Fruit fly (Drosophila melanogaster) whole organism, pupa: Measurements from ENCODE around the gene Agpat4.

ENCODE experiments used
- CG10348 ChIP-seq: fragments of 200-800 bp; sonication (Bioruptor generic); IDR thresholded peaks from 2 replicates; pipeline ENCODE4 v1.3.6; 2022; ENCODE audit warnings: missing biosample characterization, missing genetic modification characterization
- CG12605 ChIP-seq: fragments of 200-800 bp; sonication (Bioruptor generic); IDR thresholded peaks from 2 replicates; pipeline ENCODE4 v1.3.6; 2022; ENCODE audit warnings: missing biosample characterization, missing genetic modification characterization
- CG13204 ChIP-seq: fragments of 200-800 bp; sonication (Bioruptor generic); optimal IDR thresholded peaks from 2 replicates; lab custom pipeline; 2018; ENCODE audit warnings: missing biosample characterization, mild to moderate bottlenecking, missing genetic modification characterization, moderate library complexity
- CG14655 ChIP-seq: fragments of 200-800 bp; sonication (Bioruptor generic); optimal IDR thresholded peaks from 3 replicates; lab custom pipeline; 2017; ENCODE audit warnings: mild to moderate bottlenecking, missing biosample characterization, missing genetic modification reagents, missing genetic modification characterization
- CG15710 ChIP-seq: fragments of 200-800 bp; sonication (Bioruptor generic); optimal IDR thresholded peaks from 2 replicates; lab custom pipeline; 2018; ENCODE audit warnings: missing biosample characterization, mild to moderate bottlenecking, missing genetic modification characterization, moderate library complexity
- CG17806 ChIP-seq: fragments of 200-800 bp; sonication (Bioruptor generic); optimal IDR thresholded peaks from 2 replicates; lab custom pipeline; 2018; ENCODE audit warnings: missing biosample characterization, mild to moderate bottlenecking, missing genetic modification characterization, moderate library complexity
- CG32121 ChIP-seq: fragments of 200-800 bp; sonication (Bioruptor generic); IDR thresholded peaks from 2 replicates; pipeline ENCODE4 v1.3.6; 2022; ENCODE audit warnings: missing biosample characterization, missing genetic modification characterization
- CG34367 ChIP-seq: fragments of 200-800 bp; sonication (Bioruptor generic); optimal IDR thresholded peaks from 2 replicates; lab custom pipeline; 2018; ENCODE audit warnings: missing biosample characterization, mild to moderate bottlenecking, missing genetic modification characterization
- CG4496 ChIP-seq: fragments of 200-800 bp; sonication (Bioruptor generic); IDR thresholded peaks from 3 replicates; pipeline ENCODE4 v1.3.6; 2022; ENCODE audit warnings: missing biosample characterization, missing genetic modification characterization
- CG8159 ChIP-seq: fragments of 200-800 bp; sonication (Bioruptor generic); optimal IDR thresholded peaks from 3 replicates; lab custom pipeline; 2018; ENCODE audit warnings: missing biosample characterization, mild to moderate bottlenecking, missing genetic modification characterization, moderate library complexity
- CG8301 ChIP-seq: fragments of 200-800 bp; sonication (Bioruptor generic); optimal IDR thresholded peaks from 2 replicates; lab custom pipeline; 2018; ENCODE audit warnings: missing biosample characterization, mild to moderate bottlenecking, missing genetic modification characterization
- CG9948 ChIP-seq: fragments of 200-800 bp; sonication (Bioruptor generic); optimal IDR thresholded peaks from 2 replicates; lab custom pipeline; 2018; ENCODE audit warnings: missing biosample characterization, mild to moderate bottlenecking, missing genetic modification characterization, moderate library complexity
- D1 ChIP-seq: fragments of 200-800 bp; sonication (Bioruptor generic); optimal IDR thresholded peaks from 2 replicates; lab custom pipeline; 2018; ENCODE audit warnings: missing biosample characterization, mild to moderate bottlenecking, missing genetic modification characterization, moderate library complexity
- EcR ChIP-seq: fragments of 200-800 bp; sonication (Bioruptor generic); optimal IDR thresholded peaks from 3 replicates; lab custom pipeline; 2019; ENCODE audit warnings: missing biosample characterization, missing genetic modification characterization, mild to moderate bottlenecking, moderate library complexity, missing genetic modification reagents
- Ets98B ChIP-seq: fragments of 200-800 bp; sonication (Bioruptor generic); IDR thresholded peaks from 2 replicates; pipeline ENCODE4 v1.3.6; 2022; ENCODE audit warnings: missing biosample characterization, missing genetic modification characterization
- Pif1A ChIP-seq: fragments of 200-800 bp; sonication (Bioruptor generic); optimal IDR thresholded peaks from 3 replicates; lab custom pipeline; 2016; ENCODE audit warnings: missing biosample characterization, missing genetic modification characterization
- Pif1B ChIP-seq: fragments of 200-800 bp; sonication (Bioruptor generic); optimal IDR thresholded peaks from 3 replicates; lab custom pipeline; 2016; ENCODE audit warnings: missing biosample characterization, missing genetic modification characterization
- Snoo ChIP-seq: fragments of 200-800 bp; sonication (Bioruptor generic); optimal IDR thresholded peaks from 3 replicates; lab custom pipeline; 2017; ENCODE audit warnings: missing biosample characterization, mild to moderate bottlenecking, missing genetic modification characterization, inconsistent platforms
- fd96Ca ChIP-seq: fragments of 200-800 bp; sonication (Bioruptor generic); IDR thresholded peaks from 3 replicates; pipeline ENCODE4 v1.3.6; 2022; ENCODE audit warnings: missing biosample characterization, missing genetic modification characterization
- gl ChIP-seq: fragments of 200-800 bp; sonication (Bioruptor generic); optimal IDR thresholded peaks from 2 replicates; lab custom pipeline; 2018; ENCODE audit warnings: missing biosample characterization, mild to moderate bottlenecking, missing genetic modification characterization
- rn ChIP-seq: fragments of 200-800 bp; sonication (Bioruptor generic); IDR thresholded peaks from 2 replicates; pipeline ENCODE4 v1.3.6; 2022; ENCODE audit warnings: missing biosample characterization, missing genetic modification characterization

Agpat4 gene

DNA sequence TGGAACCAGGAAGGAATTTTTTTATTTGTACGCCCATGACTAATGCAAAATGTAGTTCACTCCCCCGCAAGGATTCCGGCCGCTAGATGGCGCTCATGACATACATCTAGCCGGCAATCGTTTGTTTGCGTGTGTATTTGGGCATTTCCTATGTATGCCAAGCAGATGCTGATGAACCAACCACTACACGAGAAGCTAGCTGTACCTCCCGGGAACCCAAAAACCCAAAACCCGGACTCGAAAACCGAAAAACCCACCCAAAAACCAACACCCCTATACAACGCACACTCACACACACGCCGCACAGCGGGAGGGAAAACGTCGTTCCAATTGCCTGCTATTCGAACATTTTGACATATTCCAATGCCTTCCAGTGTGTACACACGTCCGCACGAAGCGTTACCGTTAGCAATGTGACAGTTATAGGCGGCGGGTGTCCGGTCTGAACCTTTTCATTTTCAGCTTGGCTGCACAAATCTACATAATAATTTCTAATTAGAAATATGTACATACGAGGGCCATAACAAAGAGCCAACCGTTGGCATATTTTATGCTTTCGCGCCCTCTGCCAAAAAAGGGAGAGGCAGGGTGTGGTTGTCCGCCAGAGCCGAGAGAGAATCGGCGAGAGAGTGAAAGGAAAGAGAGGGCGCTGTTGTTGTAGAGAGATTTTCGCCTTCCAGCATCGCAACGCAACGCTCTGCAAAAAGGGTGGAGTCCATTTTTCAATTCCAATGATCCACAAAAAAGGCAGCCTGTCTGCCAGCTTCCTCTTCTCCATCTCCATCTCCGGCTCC, 26.6 kb upstream of the Agpat4 start:
- TF ChIP-seq Pif1B, result no peak
- TF ChIP-seq Pif1A (GFP tag; lab: Kevin White, UChicago), result no peak
- TF ChIP-seq CG10348, result no peak
- TF ChIP-seq CG34367 (tag; lab: Kevin White, UChicago), result no peak
- TF ChIP-seq EcR (GFP tag; lab: Kevin White, UChicago), result no peak
- TF ChIP-seq rn (GFP tag; lab: Robert Waterston, UW), result no peak
- TF ChIP-seq fd96Ca (GFP tag; lab: Robert Waterston, UW), result no peak

DNA sequence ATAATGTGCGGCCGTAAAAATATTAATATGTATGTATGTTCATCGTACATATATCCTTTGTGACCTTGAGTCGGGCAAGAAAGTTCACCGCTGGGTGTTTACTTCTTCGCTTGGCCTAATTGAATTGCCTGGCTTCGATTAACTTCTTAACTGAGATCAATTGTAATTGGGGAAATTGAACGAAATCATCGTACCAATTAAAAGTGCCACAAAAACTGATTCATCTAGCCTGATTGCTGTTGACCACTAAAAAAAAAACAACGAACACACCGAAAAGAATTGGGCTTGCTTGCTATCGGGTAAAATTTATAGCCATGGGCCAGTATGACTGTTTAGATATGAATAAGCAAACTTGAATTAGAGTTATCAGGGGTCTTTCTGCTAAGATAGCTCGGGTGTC, 20.9 kb upstream of the Agpat4 start:
- TF ChIP-seq CG10348, result no peak
- no peak for TF ChIP-seq fd96Ca (GFP tag; lab: Robert Waterston, UW)
- TF ChIP-seq CG34367 (tag; lab: Kevin White, UChicago), result no peak
- no peak for TF ChIP-seq rn (GFP tag; lab: Robert Waterston, UW)
- no peak for TF ChIP-seq Snoo (tag; lab: Kevin White, UChicago)
- TF ChIP-seq CG14655 (GFP tag; lab: Kevin White, UChicago), result no peak
- no peak for TF ChIP-seq CG8301
- no peak for TF ChIP-seq Pif1A (GFP tag; lab: Kevin White, UChicago)
- TF ChIP-seq CG12605, result no peak
- TF ChIP-seq CG32121 (GFP tag; lab: Robert Waterston, UW), result no peak
- no peak for TF ChIP-seq CG8159 (tag; lab: Kevin White, UChicago)
- no peak for TF ChIP-seq Ets98B (GFP tag; lab: Robert Waterston, UW)
- no peak for TF ChIP-seq CG9948 (tag; lab: Kevin White, UChicago)
- TF ChIP-seq Pif1B, result no peak
- no peak for TF ChIP-seq D1 (tag; lab: Kevin White, UChicago)
- TF ChIP-seq CG17806 (tag; lab: Kevin White, UChicago), result no peak
- no peak for TF ChIP-seq CG13204 (GFP tag; lab: Kevin White, UChicago)
- TF ChIP-seq CG4496 (GFP tag; lab: Robert Waterston, UW), result no peak
- TF ChIP-seq CG15710 (tag; lab: Kevin White, UChicago), result no peak
- TF ChIP-seq gl (tag; lab: Kevin White, UChicago), result no peak

dm6 chr3L:16400175-16400574, 18.8 kb upstream of the Agpat4 start, which contains the start of gene CG44836:
Gene CG44836, minus strand, starts transcription at chr3L:16400275.
- TF ChIP-seq CG14655 (GFP tag; lab: Kevin White, UChicago) (no peak), rn (GFP tag; lab: Robert Waterston, UW) (no peak), CG10348 (no peak), CG34367 (tag; lab: Kevin White, UChicago) (no peak), Snoo (tag; lab: Kevin White, UChicago) (no peak), CG9948 (tag; lab: Kevin White, UChicago) (no peak), gl (tag; lab: Kevin White, UChicago) (no peak), Ets98B (GFP tag; lab: Robert Waterston, UW) (no peak), CG4496 (GFP tag; lab: Robert Waterston, UW) (no peak), CG8159 (tag; lab: Kevin White, UChicago) (no peak), CG13204 (GFP tag; lab: Kevin White, UChicago) (no peak), CG12605 (no peak)
- TF ChIP-seq, all 21 proteins: peak for 0

DNA sequence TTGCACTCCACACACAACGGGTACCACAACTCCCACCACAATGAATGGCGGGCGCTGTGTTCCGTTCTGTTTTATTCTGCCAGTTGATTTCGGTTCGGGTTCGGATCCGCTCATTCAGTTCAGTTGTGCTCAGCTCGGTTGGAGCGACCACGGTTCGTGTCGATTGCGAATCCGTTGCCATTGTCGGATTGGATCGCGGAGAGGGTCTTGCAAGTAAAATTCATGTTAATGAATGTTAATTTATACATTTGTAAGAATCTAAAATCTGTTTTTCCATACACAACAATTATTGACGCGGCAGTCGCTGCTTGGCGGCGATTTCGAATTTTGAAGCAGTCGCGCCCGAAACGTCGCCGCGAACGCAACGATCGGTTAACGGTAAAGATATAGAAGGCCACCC, 13.1 kb upstream of the Agpat4 start, which contains the start of gene Gagr:
Gagr (plus strand) TSS at position 81 of the 400 bp plus-strand sequence.
- TF ChIP-seq Pif1A (GFP tag; lab: Kevin White, UChicago), result no peak

DNA sequence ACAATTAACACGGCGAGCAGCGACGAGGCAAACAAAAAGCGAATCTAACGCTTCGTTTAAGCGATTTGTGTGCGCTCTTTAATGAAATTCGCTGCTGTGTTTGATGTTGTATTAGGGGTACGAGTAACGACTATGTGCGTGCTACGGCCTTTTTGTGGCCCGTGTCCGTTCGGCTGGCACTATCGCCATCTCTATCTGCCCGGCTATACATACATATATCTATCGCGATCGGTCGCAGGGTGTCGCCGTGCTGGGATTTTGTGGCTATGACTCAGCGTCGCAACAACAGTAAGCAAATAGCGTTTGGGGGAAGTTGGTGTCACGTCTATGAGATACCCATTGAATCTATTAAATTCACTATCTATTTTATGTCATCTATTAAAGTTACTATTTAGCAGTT, 12.3 kb upstream of the Agpat4 start:
- TF ChIP-seq Pif1A (GFP tag; lab: Kevin White, UChicago), result no peak
- TF ChIP-seq fd96Ca (GFP tag; lab: Robert Waterston, UW), result no peak
- TF ChIP-seq CG15710 (tag; lab: Kevin White, UChicago), result no peak
- no peak for TF ChIP-seq CG13204 (GFP tag; lab: Kevin White, UChicago)
- TF ChIP-seq CG32121 (GFP tag; lab: Robert Waterston, UW), result no peak
- TF ChIP-seq CG10348, result no peak
- TF ChIP-seq CG8301, result no peak
- no peak for TF ChIP-seq gl (tag; lab: Kevin White, UChicago)
- no peak for TF ChIP-seq Ets98B (GFP tag; lab: Robert Waterston, UW)
- no peak for TF ChIP-seq CG34367 (tag; lab: Kevin White, UChicago)
- TF ChIP-seq Pif1B, result no peak
- TF ChIP-seq CG12605, result no peak

DNA sequence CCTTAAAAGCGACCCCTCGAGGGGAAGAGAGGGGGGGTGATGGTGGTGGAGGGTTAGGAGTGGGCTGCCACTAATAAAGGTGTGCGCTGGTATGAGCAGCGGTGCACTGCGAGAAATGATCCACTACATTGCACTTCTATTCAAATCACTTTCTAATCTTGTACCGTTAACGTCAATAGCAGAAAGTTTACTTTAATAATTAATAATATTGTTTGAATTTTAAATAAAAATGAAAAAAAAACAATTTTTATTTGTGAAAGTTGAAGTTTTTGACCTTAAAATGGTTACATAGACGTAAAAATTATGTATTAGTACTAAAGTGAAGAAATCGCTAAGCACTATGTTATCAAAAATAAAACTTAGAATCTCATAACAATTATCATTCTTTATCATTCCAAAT, 11.5 kb upstream of the Agpat4 start:
- TF ChIP-seq Pif1B, result no peak
- no peak for TF ChIP-seq Snoo (tag; lab: Kevin White, UChicago)
- no peak for TF ChIP-seq CG13204 (GFP tag; lab: Kevin White, UChicago)
- TF ChIP-seq CG14655 (GFP tag; lab: Kevin White, UChicago), result peak; percentile 55
- peak; percentile 6 for TF ChIP-seq CG17806 (tag; lab: Kevin White, UChicago)
- no peak for TF ChIP-seq CG12605
- TF ChIP-seq CG34367 (tag; lab: Kevin White, UChicago), result no peak
- TF ChIP-seq D1 (tag; lab: Kevin White, UChicago), result no peak
- peak; percentile 9 for TF ChIP-seq CG15710 (tag; lab: Kevin White, UChicago)
- no peak for TF ChIP-seq EcR (GFP tag; lab: Kevin White, UChicago)
- TF ChIP-seq CG8159 (tag; lab: Kevin White, UChicago), result peak; percentile 9
- no peak; the same call in 2 of the 3 replicates for TF ChIP-seq fd96Ca (GFP tag; lab: Robert Waterston, UW)
- TF ChIP-seq CG9948 (tag; lab: Kevin White, UChicago), result peak; percentile 34
- no peak for TF ChIP-seq gl (tag; lab: Kevin White, UChicago)
